Worm (Caenorhabditis elegans) whole organism, young adult: ENCODE measurements around the gene his-70.

Source experiments
- B0019.2 ChIP-seq: fragments of 200-800 bp; sonication (Bioruptor generic); conservative IDR thresholded peaks from 2 replicates; pipeline ENCODE4 v1.3.6; 2022; ENCODE audit warnings: missing genetic modification reagents, missing genetic modification characterization, missing compliant biosample characterization
- B0336.3 ChIP-seq: fragments of 200-800 bp; sonication (Bioruptor generic); IDR thresholded peaks from 2 replicates; pipeline ENCODE4 v1.3.6; 2022; ENCODE audit warnings: missing genetic modification characterization, missing compliant biosample characterization
- C06A6.2 ChIP-seq: fragments of 200-800 bp; sonication (Bioruptor generic); conservative IDR thresholded peaks from 2 replicates; pipeline ENCODE4 v1.3.6; 2022; ENCODE audit warnings: missing genetic modification characterization, missing compliant biosample characterization
- C17E4.6 ChIP-seq: fragments of 200-800 bp; sonication (Bioruptor generic); IDR thresholded peaks from 2 replicates; pipeline ENCODE4 v1.3.6; 2022; ENCODE audit warnings: missing genetic modification reagents, missing genetic modification characterization, missing compliant biosample characterization
- F23B12.7 ChIP-seq: sonication (generic microtip); optimal IDR thresholded peaks from 2 replicates; lab custom pipeline; 2017; ENCODE audit warnings: missing genetic modification characterization, mild to moderate bottlenecking, missing compliant biosample characterization, antibody characterized with exemption, moderate library complexity; ENCODE audit not compliant: insufficient read depth
- F33H1.4 ChIP-seq: fragments of 200-800 bp; sonication (Bioruptor generic); IDR thresholded peaks from 2 replicates; pipeline ENCODE4 v1.3.6; 2022; ENCODE audit warnings: missing genetic modification reagents, missing genetic modification characterization, missing compliant biosample characterization
- F37B4.10 ChIP-seq: fragments of 200-800 bp; sonication (Bioruptor generic); IDR thresholded peaks from 2 replicates; pipeline ENCODE4 v1.3.6; 2022; ENCODE audit warnings: missing genetic modification characterization, missing compliant biosample characterization
- F49E8.2 ChIP-seq: sonication (generic microtip); optimal IDR thresholded peaks from 3 replicates; lab custom pipeline; 2017; ENCODE audit warnings: missing genetic modification characterization, mild to moderate bottlenecking, missing compliant biosample characterization, antibody characterized with exemption, moderate library complexity; ENCODE audit not compliant: insufficient read depth
- T26A5.8 ChIP-seq: sonication (generic microtip); optimal IDR thresholded peaks from 2 replicates; lab custom pipeline; 2016; ENCODE audit warnings: missing genetic modification characterization, missing compliant biosample characterization
- Y53G8AR.9 ChIP-seq: fragments of 200-800 bp; sonication (Bioruptor generic); conservative IDR thresholded peaks from 2 replicates; pipeline ENCODE4 v1.3.6; 2022; ENCODE audit warnings: missing genetic modification reagents, missing genetic modification characterization, missing compliant biosample characterization
- Y56A3A.18 ChIP-seq: fragments of 200-800 bp; sonication (Bioruptor generic); IDR thresholded peaks from 2 replicates; pipeline ENCODE4 v1.3.6; 2022; ENCODE audit warnings: missing genetic modification reagents, missing genetic modification characterization, missing compliant biosample characterization
- Y79H2A.3 ChIP-seq: fragments of 200-800 bp; sonication (Bioruptor generic); conservative IDR thresholded peaks from 2 replicates; pipeline ENCODE4 v1.3.6; 2022; ENCODE audit warnings: missing genetic modification reagents, missing genetic modification characterization, missing compliant biosample characterization
- akir-1 ChIP-seq: fragments of 200-800 bp; sonication (Bioruptor generic); optimal IDR thresholded peaks from 2 replicates; lab custom pipeline; 2018; ENCODE audit warnings: mild to moderate bottlenecking, missing genetic modification characterization, moderate library complexity, missing compliant biosample characterization
- bed-2 ChIP-seq: fragments of 200-800 bp; sonication (Bioruptor generic); IDR thresholded peaks from 2 replicates; pipeline ENCODE4 v1.3.6; 2022; ENCODE audit warnings: missing genetic modification reagents, missing genetic modification characterization, missing compliant biosample characterization
- cebp-1 ChIP-seq, 2 experiments: fragments of 200-800 bp in 1 of 2; sonication (Bioruptor generic) in 1 of 2; sonication (generic microtip) in 1 of 2; IDR thresholded peaks in 1 of 2; optimal IDR thresholded peaks in 1 of 2; 2 replicates each; pipeline versions ENCODE4 v1.3.6 to Lab custom; 2017 to 2022; ENCODE audit warnings: missing compliant biosample characterization in 2 of 2, missing genetic modification characterization in 2 of 2, mild to moderate bottlenecking in 1 of 2, missing genetic modification reagents in 1 of 2, moderate library complexity in 1 of 2
- die-1 ChIP-seq: sonication (generic microtip); optimal IDR thresholded peaks from 2 replicates; lab custom pipeline; 2016; ENCODE audit warnings: missing genotype, mild to moderate bottlenecking, missing genetic modification characterization, missing compliant biosample characterization
- dox-1 ChIP-seq: fragments of 200-800 bp; sonication (Bioruptor generic); IDR thresholded peaks from 2 replicates; pipeline ENCODE4 v1.3.6; 2022; ENCODE audit warnings: missing genetic modification reagents, missing genetic modification characterization, missing compliant biosample characterization
- dpff-1 ChIP-seq: sonication (generic microtip); optimal IDR thresholded peaks from 2 replicates; lab custom pipeline; 2017; ENCODE audit warnings: mild to moderate bottlenecking, missing genetic modification characterization, missing compliant biosample characterization
- ekl-4 ChIP-seq: fragments of 200-800 bp; sonication (Bioruptor generic); IDR thresholded peaks from 2 replicates; pipeline ENCODE4 v1.3.6; 2022; ENCODE audit warnings: missing genetic modification reagents, missing genetic modification characterization, missing compliant biosample characterization
- hlh-12 ChIP-seq: sonication (generic microtip); optimal IDR thresholded peaks from 2 replicates; lab custom pipeline; 2016; ENCODE audit warnings: missing genetic modification characterization, missing compliant biosample characterization
- hrde-1 ChIP-seq: sonication (generic microtip); optimal IDR thresholded peaks from 2 replicates; lab custom pipeline; 2016; ENCODE audit warnings: missing genetic modification characterization, mild to moderate bottlenecking, missing compliant biosample characterization, moderate library complexity, missing genotype, missing genetic modification reagents, borderline replicate concordance
- let-607 ChIP-seq, 2 experiments: fragments of 200-800 bp in 1 of 2; sonication (Bioruptor generic) in 1 of 2; sonication (generic microtip) in 1 of 2; optimal IDR thresholded peaks; 2 replicates each; lab custom pipeline; 2016 to 2018; ENCODE audit warnings: mild to moderate bottlenecking in 2 of 2, missing compliant biosample characterization in 2 of 2, missing genetic modification characterization in 2 of 2, moderate library complexity in 2 of 2, missing genotype in 1 of 2
- lir-1 ChIP-seq: fragments of 200-800 bp; sonication (Bioruptor generic); conservative IDR thresholded peaks from 2 replicates; pipeline ENCODE4 v1.3.6; 2022; ENCODE audit warnings: missing genetic modification reagents, missing genetic modification characterization, missing compliant biosample characterization
- lsl-1 ChIP-seq: fragments of 200-800 bp; sonication (Bioruptor generic); optimal IDR thresholded peaks from 2 replicates; lab custom pipeline; 2018; ENCODE audit warnings: mild to moderate bottlenecking, missing genetic modification characterization, moderate library complexity, missing compliant biosample characterization
- madf-6 ChIP-seq: fragments of 200-800 bp; sonication (Bioruptor generic); IDR thresholded peaks from 2 replicates; pipeline ENCODE4 v1.3.6; 2022; ENCODE audit warnings: missing genetic modification reagents, missing genetic modification characterization, missing compliant biosample characterization
- mcd-1 ChIP-seq: fragments of 200-800 bp; sonication (Bioruptor generic); IDR thresholded peaks from 2 replicates; pipeline ENCODE4 v1.3.6; 2022; ENCODE audit warnings: missing genetic modification reagents, missing genetic modification characterization, missing compliant biosample characterization
- mes-4 ChIP-seq: sonication (generic microtip); optimal IDR thresholded peaks from 2 replicates; lab custom pipeline; 2016; ENCODE audit warnings: missing genotype, missing genetic modification characterization, missing compliant biosample characterization
- nfya-2 ChIP-seq: fragments of 200-800 bp; sonication (Bioruptor generic); IDR thresholded peaks from 2 replicates; pipeline ENCODE4 v1.3.6; 2022; ENCODE audit warnings: missing genetic modification reagents, missing genetic modification characterization, missing compliant biosample characterization
- nfyb-1 ChIP-seq: fragments of 200-800 bp; sonication (Bioruptor generic); IDR thresholded peaks from 2 replicates; pipeline ENCODE4 v1.3.6; 2022; ENCODE audit warnings: missing genetic modification reagents, missing genetic modification characterization, missing compliant biosample characterization
- nhr-27 ChIP-seq: fragments of 200-800 bp; sonication (Bioruptor generic); optimal IDR thresholded peaks from 2 replicates; lab custom pipeline; 2018; ENCODE audit warnings: mild to moderate bottlenecking, missing genetic modification characterization, moderate library complexity, missing compliant biosample characterization
- nhr-80 ChIP-seq: sonication (generic microtip); optimal IDR thresholded peaks from 2 replicates; lab custom pipeline; 2016; ENCODE audit warnings: missing genetic modification characterization, missing compliant biosample characterization
- nhr-90 ChIP-seq: sonication (generic microtip); optimal IDR thresholded peaks from 2 replicates; lab custom pipeline; 2016; ENCODE audit warnings: missing genotype, mild to moderate bottlenecking, missing genetic modification characterization, missing compliant biosample characterization
- pha-4 ChIP-seq: fragments of 150-350 bp; sonication (generic microtip); optimal IDR thresholded peaks from 2 replicates; lab custom pipeline; 2014; ENCODE audit warnings: missing biosample characterization, missing genetic modification reagents, missing genetic modification characterization
- rcor-1 ChIP-seq: fragments of 200-800 bp; sonication (Bioruptor generic); IDR thresholded peaks from 2 replicates; pipeline ENCODE4 v1.3.6; 2022; ENCODE audit warnings: missing genetic modification reagents, missing genetic modification characterization, missing compliant biosample characterization
- rpc-1 ChIP-seq, 2 experiments: fragments of 150-350 bp in 1 of 2; sonication (generic microtip) in 1 of 2; optimal IDR thresholded peaks; 2 replicates each; lab custom pipeline; 2014 to 2018; ENCODE audit warnings: missing biosample characterization in 1 of 2, missing genetic modification characterization in 1 of 2, missing genetic modification reagents in 1 of 2, missing genotype in 1 of 2
- sea-2 ChIP-seq: fragments of 200-800 bp; sonication (Bioruptor generic); IDR thresholded peaks from 2 replicates; pipeline ENCODE4 v1.3.6; 2022; ENCODE audit warnings: missing genetic modification characterization, missing compliant biosample characterization
- snpc-1.1 ChIP-seq: sonication (generic microtip); optimal IDR thresholded peaks from 2 replicates; lab custom pipeline; 2017; ENCODE audit warnings: missing genetic modification characterization, mild to moderate bottlenecking, missing compliant biosample characterization, antibody characterized with exemption, moderate library complexity, missing genotype, missing genetic modification reagents; ENCODE audit not compliant: insufficient read depth
- unc-62 ChIP-seq: fragments of 150-350 bp; optimal IDR thresholded peaks from 2 replicates; lab custom pipeline; 2014; ENCODE audit warnings: missing biosample characterization, missing genetic modification reagents, missing genetic modification characterization
- xnd-1 ChIP-seq: sonication (generic microtip); optimal IDR thresholded peaks from 2 replicates; lab custom pipeline; 2016; ENCODE audit warnings: missing genotype, missing genetic modification reagents, missing genetic modification characterization, missing compliant biosample characterization
- zim-3 ChIP-seq: sonication (generic microtip); optimal IDR thresholded peaks from 2 replicates; lab custom pipeline; 2017; ENCODE audit warnings: mild to moderate bottlenecking, missing genetic modification characterization, moderate library complexity, missing compliant biosample characterization
- ztf-18 ChIP-seq: sonication (generic microtip); optimal IDR thresholded peaks from 2 replicates; lab custom pipeline; 2016; ENCODE audit warnings: missing genotype, mild to moderate bottlenecking, missing genetic modification characterization, missing compliant biosample characterization
- ztf-26 ChIP-seq: sonication (generic microtip); optimal IDR thresholded peaks from 2 replicates; lab custom pipeline; 2017; ENCODE audit warnings: missing genetic modification characterization, missing compliant biosample characterization
- ztf-28 ChIP-seq: fragments of 200-800 bp; sonication (Bioruptor generic); IDR thresholded peaks from 2 replicates; pipeline ENCODE4 v1.3.6; 2022; ENCODE audit warnings: missing genetic modification reagents, missing genetic modification characterization, missing compliant biosample characterization

his-70 gene

ce11 chrIII:4092962-4093361 is 33.0 kb upstream of the his-70 start (continued):
- TF ChIP-seq sea-2 (no peak), B0336.3 (GFP tag; lab: Robert Waterston, UW) (0 out of 2 replicates have a peak, but pooled peaks have one; percentile 27), nhr-80 (tag; lab: Kevin White, UChicago) (no peak), Y79H2A.3 (no peak), B0019.2 (no peak), C17E4.6 (no peak), nfya-2 (GFP tag; lab: Robert Waterston, UW) (no peak), ztf-26 (tag; lab: Kevin White, UChicago) (no peak), C06A6.2 (GFP tag; lab: Robert Waterston, UW) (no peak), dox-1 (GFP tag; lab: Robert Waterston, UW) (no peak), bed-2 (GFP tag; lab: Robert Waterston, UW) (no peak), Y53G8AR.9 (GFP tag; lab: Robert Waterston, UW) (peak; percentile 49; the same call in 1 of the 2 replicates), akir-1 (no peak), F37B4.10 (GFP tag; lab: Robert Waterston, UW) (no peak), lir-1 (GFP tag; lab: Robert Waterston, UW) (no peak), ekl-4 (GFP tag; lab: Robert Waterston, UW) (no peak), die-1 (tag; lab: Kevin White, UChicago) (no peak), Y56A3A.18 (GFP tag; lab: Robert Waterston, UW) (no peak), nfyb-1 (GFP tag; lab: Robert Waterston, UW) (no peak), F23B12.7 (no peak), mes-4 (no peak), hrde-1 (peak; percentile 27), F49E8.2 (tag; lab: Kevin White, UChicago) (no peak), madf-6 (peak; percentile 58; the same call in 1 of the 2 replicates), F33H1.4 (peak; percentile 15; the same call in 1 of the 2 replicates), let-607 (tag; optimal IDR thresholded peaks at IDR 0.05; lab: Kevin White, UChicago) (no peak), rcor-1 (GFP tag; lab: Robert Waterston, UW) (no peak)

- TF ChIP-seq hlh-12 (no peak), pha-4 (tag; lab: Kevin White, UChicago) (no peak), mcd-1 (GFP tag; lab: Robert Waterston, UW) (no peak), nhr-90 (tag; lab: Kevin White, UChicago) (no peak), ztf-18 (no peak), unc-62 (GFP tag; lab: Kevin White, UChicago) (no peak), rpc-1 (optimal IDR thresholded peaks at IDR 0.05; lab: Kevin White, UChicago) (no peak), rpc-1 (tag; optimal IDR thresholded peaks at IDR 0.05; lab: Kevin White, UChicago) (no peak), C06A6.2 (GFP tag; lab: Robert Waterston, UW) (no peak), T26A5.8 (no peak), xnd-1 (tag; lab: Kevin White, UChicago) (no peak), cebp-1 (GFP tag; IDR thresholded peaks at IDR 0.05; lab: Robert Waterston, UW) (no peak), cebp-1 (tag; optimal IDR thresholded peaks at IDR 0.05; lab: Kevin White, UChicago) (no peak), lsl-1 (no peak), ztf-28 (GFP tag; lab: Robert Waterston, UW) (no peak), zim-3 (no peak), nhr-27 (tag; lab: Kevin White, UChicago) (no peak), snpc-1.1 (tag; lab: Kevin White, UChicago) (no peak), dpff-1 (tag; lab: Kevin White, UChicago) (no peak)
- TF ChIP-seq, all 124 proteins: peak for 0
These were observed 32.1 kb upstream of the his-70 start, which contains the start of gene C03C10.5 for ce11 chrIII:4092020-4092419. C03C10.5 (minus strand) TSS chrIII:4092120.
